Worm (Caenorhabditis elegans) whole organism, young adult: ENCODE data around the gene R02F2.6.

Experiments used
- F37B4.10 ChIP-seq: fragments of 200-800 bp; sonication (Bioruptor generic); IDR thresholded peaks from 2 replicates; pipeline ENCODE4 v1.3.6; 2022; ENCODE audit warnings: missing genetic modification characterization, missing compliant biosample characterization
- Y53G8AR.9 ChIP-seq: fragments of 200-800 bp; sonication (Bioruptor generic); conservative IDR thresholded peaks from 2 replicates; pipeline ENCODE4 v1.3.6; 2022; ENCODE audit warnings: missing genetic modification reagents, missing genetic modification characterization, missing compliant biosample characterization
- ZK185.1 ChIP-seq: sonication (generic microtip); optimal IDR thresholded peaks from 2 replicates; lab custom pipeline; 2016; ENCODE audit warnings: mild to moderate bottlenecking, missing genetic modification characterization, missing compliant biosample characterization; ENCODE audit not compliant: poor library complexity, severe bottlenecking
- attf-5 ChIP-seq: fragments of 200-800 bp; sonication (Bioruptor generic); optimal IDR thresholded peaks from 2 replicates; lab custom pipeline; 2018; ENCODE audit warnings: mild to moderate bottlenecking, missing genetic modification characterization, missing compliant biosample characterization
- ceh-100 ChIP-seq: fragments of 200-800 bp; sonication (Bioruptor generic); IDR thresholded peaks from 2 replicates; pipeline ENCODE4 v1.3.6; 2022; ENCODE audit warnings: missing genetic modification reagents, missing genetic modification characterization, missing compliant biosample characterization
- dpl-1 ChIP-seq: fragments of 150-350 bp; optimal IDR thresholded peaks from 2 replicates; lab custom pipeline; 2014; ENCODE audit warnings: missing biosample characterization, missing genetic modification reagents, missing genetic modification characterization
- efl-1 ChIP-seq: fragments of 150-350 bp; optimal IDR thresholded peaks from 2 replicates; lab custom pipeline; 2014; ENCODE audit warnings: missing biosample characterization, missing genetic modification reagents, missing genetic modification characterization
- pha-4 ChIP-seq: fragments of 150-350 bp; sonication (generic microtip); optimal IDR thresholded peaks from 2 replicates; lab custom pipeline; 2014; ENCODE audit warnings: missing biosample characterization, missing genetic modification reagents, missing genetic modification characterization
- sea-2 ChIP-seq: fragments of 200-800 bp; sonication (Bioruptor generic); IDR thresholded peaks from 2 replicates; pipeline ENCODE4 v1.3.6; 2022; ENCODE audit warnings: missing genetic modification characterization, missing compliant biosample characterization
- snpc-3.4 ChIP-seq: sonication (generic microtip); optimal IDR thresholded peaks from 2 replicates; lab custom pipeline; 2017; ENCODE audit warnings: missing genetic modification characterization, mild to moderate bottlenecking, missing compliant biosample characterization, antibody characterized with exemption, moderate library complexity, missing genotype, missing genetic modification reagents
- sptf-2 ChIP-seq: fragments of 200-800 bp; sonication (Bioruptor generic); optimal IDR thresholded peaks from 2 replicates; lab custom pipeline; 2018; ENCODE audit warnings: mild to moderate bottlenecking, missing genetic modification characterization, missing compliant biosample characterization
- zim-3 ChIP-seq: sonication (generic microtip); optimal IDR thresholded peaks from 2 replicates; lab custom pipeline; 2017; ENCODE audit warnings: mild to moderate bottlenecking, missing genetic modification characterization, moderate library complexity, missing compliant biosample characterization

DNA sequence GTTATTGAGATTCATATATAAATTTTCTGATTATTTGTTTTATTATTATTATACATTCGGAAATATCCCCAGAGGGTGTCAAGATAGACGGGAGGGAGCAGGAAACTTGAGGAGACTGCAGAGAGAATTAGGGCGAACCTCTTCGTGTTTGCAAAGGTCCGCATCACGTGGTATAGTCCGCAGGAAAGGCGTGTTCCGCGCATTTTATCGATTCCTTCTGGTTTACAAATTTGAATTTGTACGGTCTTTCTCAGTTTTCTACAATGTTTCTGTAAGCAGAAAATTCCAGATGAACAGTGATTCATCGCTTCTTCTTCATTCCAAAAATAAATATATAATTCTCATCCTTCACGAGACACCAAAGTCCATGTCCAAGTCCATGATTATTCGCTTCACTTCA lies 21.2 kb upstream of the R02F2.6 start:
- TF ChIP-seq snpc-3.4 (tag; lab: Kevin White, UChicago) (no peak), F37B4.10 (GFP tag; lab: Robert Waterston, UW) (no peak), Y53G8AR.9 (GFP tag; lab: Robert Waterston, UW) (no peak), pha-4 (tag; lab: Kevin White, UChicago) (no peak), ceh-100 (GFP tag; lab: Robert Waterston, UW) (no peak), efl-1 (GFP tag; lab: Kevin White, UChicago) (no peak), sptf-2 (GFP tag; lab: Kevin White, UChicago) (no peak), dpl-1 (GFP tag; lab: Kevin White, UChicago) (no peak), sea-2 (GFP tag; lab: Robert Waterston, UW) (no peak), attf-5 (GFP tag; lab: Kevin White, UChicago) (no peak), ZK185.1 (no peak), zim-3 (no peak)
